Worm (Caenorhabditis elegans) whole organism, L3 larva: Measurements from ENCODE around the gene W05E10.1.

Experiments
- R02D3.7 ChIP-seq: fragments of 150-350 bp; optimal IDR thresholded peaks from 2 replicates; lab custom pipeline; 2014; ENCODE audit warnings: missing biosample characterization, missing genetic modification characterization
- aly-2 ChIP-seq: fragments of 150-350 bp; optimal IDR thresholded peaks from 2 replicates; lab custom pipeline; 2014; ENCODE audit warnings: missing biosample characterization, missing genetic modification characterization
- ceh-28 ChIP-seq: fragments of 150-350 bp; optimal IDR thresholded peaks from 2 replicates; lab custom pipeline; 2014; ENCODE audit warnings: missing biosample characterization, missing genetic modification reagents, missing genetic modification characterization
- ceh-82 ChIP-seq: fragments of 150-350 bp; optimal IDR thresholded peaks from 2 replicates; lab custom pipeline; 2014; ENCODE audit warnings: missing biosample characterization, missing genetic modification characterization
- daf-12 ChIP-seq: fragments of 150-350 bp; optimal IDR thresholded peaks from 2 replicates; lab custom pipeline; 2014; ENCODE audit warnings: missing biosample characterization, missing genetic modification reagents, missing genetic modification characterization
- egl-27 ChIP-seq: sonication (generic microtip); optimal IDR thresholded peaks from 4 replicates; lab custom pipeline; 2017; ENCODE audit warnings: missing biosample characterization, missing genetic modification reagents, missing genetic modification characterization
- elt-2 ChIP-seq: sonication (generic microtip); optimal IDR thresholded peaks from 2 replicates; lab custom pipeline; 2016; ENCODE audit warnings: missing genetic modification reagents, mild to moderate bottlenecking, missing genetic modification characterization, missing compliant biosample characterization
- elt-3 ChIP-seq, 3 experiments: fragments of 150-350 bp in 1 of 3; sonication (generic microtip) in 2 of 3; optimal IDR thresholded peaks; 2 replicates in 2 of 3; 4 replicates in 1 of 3; lab custom pipeline; 2014 to 2017; ENCODE audit warnings: missing biosample characterization in 3 of 3, missing genetic modification characterization in 3 of 3
- eor-1 ChIP-seq, 2 experiments: fragments of 150-350 bp; optimal IDR thresholded peaks; 2 replicates each; lab custom pipeline; 2014 to 2018; ENCODE audit warnings: missing biosample characterization in 2 of 2, missing genetic modification characterization in 2 of 2
- fkh-10 ChIP-seq: sonication (generic microtip); optimal IDR thresholded peaks from 2 replicates; lab custom pipeline; 2017; ENCODE audit warnings: missing biosample characterization, missing genetic modification reagents, missing genetic modification characterization
- fos-1 ChIP-seq: fragments of 150-350 bp; optimal IDR thresholded peaks from 2 replicates; lab custom pipeline; 2014; ENCODE audit warnings: missing biosample characterization, missing genetic modification characterization
- hmg-11 ChIP-seq: sonication (generic microtip); optimal IDR thresholded peaks from 2 replicates; lab custom pipeline; 2016; ENCODE audit warnings: missing genetic modification characterization, missing compliant biosample characterization
- jun-1 ChIP-seq: fragments of 150-350 bp; optimal IDR thresholded peaks from 2 replicates; lab custom pipeline; 2014; ENCODE audit warnings: missing biosample characterization, missing genetic modification reagents, missing genetic modification characterization
- lin-15B ChIP-seq: fragments of 150-350 bp; optimal IDR thresholded peaks from 2 replicates; lab custom pipeline; 2014; ENCODE audit warnings: missing biosample characterization, missing genetic modification characterization
- lsy-12 ChIP-seq: sonication (generic microtip); optimal IDR thresholded peaks from 2 replicates; lab custom pipeline; 2016; ENCODE audit warnings: mild to moderate bottlenecking, missing genetic modification characterization, missing compliant biosample characterization
- nfya-1 ChIP-seq: sonication (generic microtip); optimal IDR thresholded peaks from 2 replicates; lab custom pipeline; 2017; ENCODE audit warnings: missing genetic modification characterization, mild to moderate bottlenecking, missing compliant biosample characterization, antibody characterized with exemption, moderate library complexity; ENCODE audit not compliant: insufficient read depth
- nhr-12 ChIP-seq: fragments of 150-350 bp; optimal IDR thresholded peaks from 2 replicates; lab custom pipeline; 2014; ENCODE audit warnings: missing biosample characterization, missing genetic modification characterization
- nhr-23 ChIP-seq: fragments of 150-350 bp; optimal IDR thresholded peaks from 2 replicates; lab custom pipeline; 2014; ENCODE audit warnings: missing biosample characterization, missing genetic modification reagents, missing genetic modification characterization
- nhr-237 ChIP-seq: fragments of 150-350 bp; optimal IDR thresholded peaks from 2 replicates; lab custom pipeline; 2014; ENCODE audit warnings: missing biosample characterization, missing genetic modification characterization
- nhr-25 ChIP-seq: sonication (generic microtip); optimal IDR thresholded peaks from 2 replicates; lab custom pipeline; 2017; ENCODE audit warnings: missing biosample characterization, missing genetic modification characterization
- nhr-28 ChIP-seq: fragments of 150-350 bp; optimal IDR thresholded peaks from 2 replicates; lab custom pipeline; 2014; ENCODE audit warnings: missing biosample characterization, missing genetic modification characterization
- nhr-43 ChIP-seq: sonication (generic microtip); optimal IDR thresholded peaks from 2 replicates; lab custom pipeline; 2016; ENCODE audit warnings: mild to moderate bottlenecking, missing genetic modification characterization, missing compliant biosample characterization; ENCODE audit not compliant: poor library complexity, severe bottlenecking
- nhr-76 ChIP-seq: fragments of 150-350 bp; sonication (generic microtip); optimal IDR thresholded peaks from 5 replicates; lab custom pipeline; 2014; ENCODE audit warnings: missing biosample characterization, missing genetic modification characterization
- pha-4 ChIP-seq: fragments of 150-350 bp; optimal IDR thresholded peaks from 2 replicates; lab custom pipeline; 2014; ENCODE audit warnings: missing biosample characterization, missing genetic modification reagents, missing genetic modification characterization
- pqm-1 ChIP-seq: fragments of 150-350 bp; optimal IDR thresholded peaks from 2 replicates; lab custom pipeline; 2017; ENCODE audit warnings: missing biosample characterization, missing genetic modification characterization, inconsistent platforms
- skn-1 ChIP-seq: fragments of 150-350 bp; optimal IDR thresholded peaks from 2 replicates; lab custom pipeline; 2014; ENCODE audit warnings: missing biosample characterization, missing genetic modification characterization
- unc-62 ChIP-seq: fragments of 150-350 bp; sonication (generic microtip); optimal IDR thresholded peaks from 4 replicates; lab custom pipeline; 2014; ENCODE audit warnings: missing biosample characterization, missing genetic modification reagents, missing genetic modification characterization
- zag-1 ChIP-seq: fragments of 150-350 bp; optimal IDR thresholded peaks from 2 replicates; lab custom pipeline; 2014; ENCODE audit warnings: missing biosample characterization, missing genetic modification characterization
- ztf-11 ChIP-seq: fragments of 150-350 bp; optimal IDR thresholded peaks from 2 replicates; lab custom pipeline; 2014; ENCODE audit warnings: missing biosample characterization, missing genetic modification characterization
- ztf-4 ChIP-seq: fragments of 150-350 bp; optimal IDR thresholded peaks from 2 replicates; lab custom pipeline; 2014; ENCODE audit warnings: missing biosample characterization, missing genetic modification characterization

W05E10.1 gene

ce11 chrV:11704658-11705057 is 13.2 kb upstream of the W05E10.1 start:
- TF ChIP-seq nhr-12 (no peak), fkh-10 (GFP tag; lab: Kevin White, UChicago) (peak; percentile 86), egl-27 (no peak), daf-12 (tag; lab: Kevin White, UChicago) (no peak)

ce11 chrV:11697482-11697881 is 6.0 kb upstream of the W05E10.1 start:
- TF ChIP-seq ztf-4 (tag; lab: Kevin White, UChicago) (no peak), fkh-10 (GFP tag; lab: Kevin White, UChicago) (peak; percentile 84)

- TF ChIP-seq nhr-237 (tag; lab: Kevin White, UChicago) (no peak), elt-2 (tag; lab: Kevin White, UChicago) (no peak), pha-4 (tag; lab: Kevin White, UChicago) (no peak), fos-1 (tag; lab: Kevin White, UChicago) (no peak), ztf-4 (tag; lab: Kevin White, UChicago) (no peak), nhr-23 (no peak), ztf-11 (tag; lab: Kevin White, UChicago) (no peak), hmg-11 (no peak), elt-3 (tag; optimal IDR thresholded peaks at IDR 0.05; lab: Kevin White, UChicago) (no peak), R02D3.7 (tag; lab: Kevin White, UChicago) (no peak), nhr-28 (tag; lab: Kevin White, UChicago) (no peak), zag-1 (no peak), jun-1 (no peak), nhr-12 (no peak), nhr-43 (tag; lab: Kevin White, UChicago) (no peak), unc-62 (no peak), nhr-76 (tag; lab: Kevin White, UChicago) (no peak), lsy-12 (tag; lab: Kevin White, UChicago) (no peak), daf-12 (tag; lab: Kevin White, UChicago) (no peak), nfya-1 (tag; lab: Kevin White, UChicago) (no peak)
- TF ChIP-seq, all 47 proteins: peak for 0
These were observed 4.1 kb upstream of the W05E10.1 start, which contains the start of gene W05E10.5 for ce11 chrV:11695597-11695996. Gene W05E10.5, minus strand, starts transcription at chrV:11695697.

ce11 chrV:11686877-11687276 is 4.6 kb downstream of the W05E10.1 start, which contains the start of gene W05E10.2:
Gene W05E10.2, plus strand, starts transcription at chrV:11687177.
- TF ChIP-seq aly-2 (tag; lab: Kevin White, UChicago) = no peak
- TF ChIP-seq fos-1 (tag; lab: Kevin White, UChicago) = no peak
- TF ChIP-seq lin-15B = no peak
- no peak for TF ChIP-seq egl-27
- TF ChIP-seq jun-1 = no peak

- TF ChIP-seq eor-1 (tag; optimal IDR thresholded peaks at IDR 0.05; lab: Kevin White, UChicago) (no peak), skn-1 (no peak), nhr-23 (peak; percentile 26), nhr-43 (tag; lab: Kevin White, UChicago) (peak; percentile 2), R02D3.7 (tag; lab: Kevin White, UChicago) (no peak), pqm-1 (tag; lab: Kevin White, UChicago) (no peak), lin-15B (no peak), zag-1 (no peak), hmg-11 (no peak), egl-27 (no peak), fkh-10 (GFP tag; lab: Kevin White, UChicago) (no peak), elt-3 (tag; optimal IDR thresholded peaks at IDR 0.05; lab: Kevin White, UChicago) (no peak), ceh-28 (tag; lab: Kevin White, UChicago) (no peak), elt-2 (tag; lab: Kevin White, UChicago) (no peak), nhr-12 (no peak), ceh-82 (tag; lab: Kevin White, UChicago) (no peak)
These were observed 8.6 kb downstream of the W05E10.1 start for ce11 chrV:11682858-11683257.

- TF ChIP-seq nhr-23 (peak; percentile 38), nhr-25 (peak; percentile 30), nhr-43 (tag; lab: Kevin White, UChicago) (peak; percentile 51), ceh-28 (tag; lab: Kevin White, UChicago) (no peak)
These were observed 10.8 kb downstream of the W05E10.1 start for ce11 chrV:11680519-11681203.
